Worm (Caenorhabditis elegans): ENCODE results near the gene lig-4.

ce11 chrIII:7484765-7485164 lies 36.5 kb upstream of the lig-4 start:
- TF ChIP-seq daf-12 (tag; optimal IDR thresholded peaks at IDR 0.05) (no peak), nhr-237 (tag; optimal IDR thresholded peaks at IDR 0.05) (no peak), jun-1 (tag; optimal IDR thresholded peaks at IDR 0.05) (no peak), ztf-4 (tag; optimal IDR thresholded peaks at IDR 0.05) (no peak), nhr-11 (tag; optimal IDR thresholded peaks at IDR 0.05) (no peak), ama-1 (optimal IDR thresholded peaks at IDR 0.05) (no peak), zag-1 (tag; optimal IDR thresholded peaks at IDR 0.05) (no peak), unc-39 (tag; optimal IDR thresholded peaks at IDR 0.05) (no peak), nfya-1 (tag; optimal IDR thresholded peaks at IDR 0.05; ENCODE audit: insufficient read depth) (no peak)

All from whole organism, L3 larva.